Fruit fly (Drosophila melanogaster): ENCODE data around the gene dsh.
A peak's percentile ranks its signal among the peaks of the same experiment; 100 is the strongest.

The dsh gene

dm6 chrX:11325175-11325768 is 30.4 kb upstream of the dsh start, which contains the start of gene Gapvd1 (continued):
- TF ChIP-seq E2f1 (GFP tag; IDR thresholded peaks at IDR 0.05) (0 out of 2 replicates have a peak, but pooled peaks have one; percentile 21), lilli (GFP tag; optimal IDR thresholded peaks at IDR 0.05) (peak; percentile 44), gfzf (GFP tag; optimal IDR thresholded peaks at IDR 0.05) (peak; percentile 22), Ets65A (GFP tag) (peak; percentile 43), hb (GFP tag; IDR thresholded peaks at IDR 0.05; ENCODE audit: partially characterized antibody) (peak; percentile 71), Bgb (GFP tag; IDR thresholded peaks at IDR 0.05; ENCODE audit: partially characterized antibody) (peak; percentile 89), HLH54F (GFP tag; optimal IDR thresholded peaks at IDR 0.05) (peak; percentile 30), cg (GFP tag; optimal IDR thresholded peaks at IDR 0.05) (peak; percentile 81), NFAT (GFP tag; IDR thresholded peaks at IDR 0.05) (peak; percentile 53; the same call in 1 of the 2 replicates), wek (GFP tag; optimal IDR thresholded peaks at IDR 0.05) (no peak), tup (GFP tag; optimal IDR thresholded peaks at IDR 0.05) (no peak), CG12769 (tag; optimal IDR thresholded peaks at IDR 0.05) (peak; percentile 34), CG2116 (GFP tag; optimal IDR thresholded peaks at IDR 0.05) (peak; percentile 66), bowl (GFP tag; IDR thresholded peaks at IDR 0.05) (no peak), CG32532 (GFP tag; IDR thresholded peaks at IDR 0.05) (peak; percentile 44), tgo (GFP tag; IDR thresholded peaks at IDR 0.05) (0 out of 3 replicates have a peak, but pooled peaks have one; percentile 14), phol (tag; optimal IDR thresholded peaks at IDR 0.05) (no peak), stwl (tag; optimal IDR thresholded peaks at IDR 0.05) (peak; percentile 53), CG8290 (GFP tag; optimal IDR thresholded peaks at IDR 0.05) (no peak), CG8290 (tag; optimal IDR thresholded peaks at IDR 0.05) (peak in 1 of 2 experiments; percentile 46), BEAF-32 (GFP tag; optimal IDR thresholded peaks at IDR 0.05) (peak; percentile 84), ato (GFP tag; IDR thresholded peaks at IDR 0.05; ENCODE audit: partially characterized antibody) (peak; percentile 82), gsb (GFP tag; IDR thresholded peaks at IDR 0.05) (no peak), CG13624 (GFP tag; optimal IDR thresholded peaks at IDR 0.05) (peak; percentile 36), CG10267 (tag; optimal IDR thresholded peaks at IDR 0.05) (peak; percentile 37), CG7357 (GFP tag; IDR thresholded peaks at IDR 0.05) (no peak), CG12071 (GFP tag; optimal IDR thresholded peaks at IDR 0.05) (no peak), CG17568 (GFP tag; optimal IDR thresholded peaks at IDR 0.05) (peak; percentile 26), zfh2 (GFP tag; optimal IDR thresholded peaks at IDR 0.05) (peak; percentile 8), Scr (GFP tag; IDR thresholded peaks at IDR 0.05; ENCODE audit: partially characterized antibody) (peak; percentile 86), Aef1 (GFP tag; IDR thresholded peaks at IDR 0.05) (peak; percentile 62; the same call in 2 of the 3 replicates), Rfx (GFP tag; IDR thresholded peaks at IDR 0.05) (peak; percentile 46), stc (GFP tag; IDR thresholded peaks at IDR 0.05) (peak; percentile 22; the same call in 1 of the 2 replicates), CG12942 (GFP tag; optimal IDR thresholded peaks at IDR 0.05) (no peak), ewg (GFP tag; optimal IDR thresholded peaks at IDR 0.05) (peak; percentile 7), CG10543 (GFP tag; optimal IDR thresholded peaks at IDR 0.05) (no peak), Oli (tag; optimal IDR thresholded peaks at IDR 0.05) (no peak), Med (GFP tag) (peak; percentile 79), Deaf1 (tag; optimal IDR thresholded peaks at IDR 0.05) (peak; percentile 17), CG14710 (tag; optimal IDR thresholded peaks at IDR 0.05) (peak; percentile 49), CG2678 (tag; optimal IDR thresholded peaks at IDR 0.05) (peak; percentile 7), cas (GFP tag; IDR thresholded peaks at IDR 0.05) (no peak), grn (GFP tag; optimal IDR thresholded peaks at IDR 0.05) (no peak), inv (GFP tag; IDR thresholded peaks at IDR 0.05; ENCODE audit: partially characterized antibody) (peak; percentile 72), grau (tag; optimal IDR thresholded peaks at IDR 0.05) (peak; percentile 9), pzg (GFP tag; optimal IDR thresholded peaks at IDR 0.05) (peak; percentile 65), CG31388 (GFP tag; optimal IDR thresholded peaks at IDR 0.05) (no peak), CG8924 (tag; optimal IDR thresholded peaks at IDR 0.05) (peak; percentile 47), CG10462 (GFP tag; optimal IDR thresholded peaks at IDR 0.05) (no peak)

Data from whole organism, embryonic.